Worm (Caenorhabditis elegans) whole organism, L3 larva: ENCODE results near the gene E03H12.5.
"Not testable (repeated sequence)": the region's sequence is repeated elsewhere in the genome, so short reads cannot be mapped to it uniquely, and the experiment has no call there.

Experiments used
- R02D3.7 ChIP-seq: fragments of 150-350 bp; optimal IDR thresholded peaks from 2 replicates; lab custom pipeline; 2014; ENCODE audit warnings: missing biosample characterization, missing genetic modification characterization
- ZK546.5 ChIP-seq: sonication (generic microtip); optimal IDR thresholded peaks from 2 replicates; lab custom pipeline; 2017; ENCODE audit warnings: missing biosample characterization, missing genetic modification characterization
- aly-2 ChIP-seq: fragments of 150-350 bp; optimal IDR thresholded peaks from 2 replicates; lab custom pipeline; 2014; ENCODE audit warnings: missing biosample characterization, missing genetic modification characterization
- ama-1 ChIP-seq: fragments of 150-350 bp; optimal IDR thresholded peaks from 2 replicates; lab custom pipeline; 2018
- ceh-82 ChIP-seq: fragments of 150-350 bp; optimal IDR thresholded peaks from 2 replicates; lab custom pipeline; 2014; ENCODE audit warnings: missing biosample characterization, missing genetic modification characterization
- ceh-9 ChIP-seq: sonication (generic microtip); optimal IDR thresholded peaks from 2 replicates; lab custom pipeline; 2018; ENCODE audit warnings: missing biosample characterization, missing genetic modification characterization
- egl-5 ChIP-seq: fragments of 150-350 bp; optimal IDR thresholded peaks from 2 replicates; lab custom pipeline; 2017; ENCODE audit warnings: missing biosample characterization, missing genetic modification reagents, missing genetic modification characterization, inconsistent platforms
- elt-2 ChIP-seq: sonication (generic microtip); optimal IDR thresholded peaks from 2 replicates; lab custom pipeline; 2016; ENCODE audit warnings: missing genetic modification reagents, mild to moderate bottlenecking, missing genetic modification characterization, missing compliant biosample characterization
- eor-1 ChIP-seq, 2 experiments: fragments of 150-350 bp; optimal IDR thresholded peaks; 2 replicates each; lab custom pipeline; 2014 to 2018; ENCODE audit warnings: missing biosample characterization in 2 of 2, missing genetic modification characterization in 2 of 2
- fkh-10 ChIP-seq: sonication (generic microtip); optimal IDR thresholded peaks from 2 replicates; lab custom pipeline; 2017; ENCODE audit warnings: missing biosample characterization, missing genetic modification reagents, missing genetic modification characterization
- fos-1 ChIP-seq: fragments of 150-350 bp; optimal IDR thresholded peaks from 2 replicates; lab custom pipeline; 2014; ENCODE audit warnings: missing biosample characterization, missing genetic modification characterization
- hmg-11 ChIP-seq: sonication (generic microtip); optimal IDR thresholded peaks from 2 replicates; lab custom pipeline; 2016; ENCODE audit warnings: missing genetic modification characterization, missing compliant biosample characterization
- lin-39 ChIP-seq: fragments of 150-350 bp; optimal IDR thresholded peaks from 2 replicates; lab custom pipeline; 2018; ENCODE audit warnings: missing biosample characterization, missing genetic modification reagents, missing genetic modification characterization
- mdl-1 ChIP-seq: fragments of 150-350 bp; optimal IDR thresholded peaks from 2 replicates; lab custom pipeline; 2014; ENCODE audit warnings: missing biosample characterization, missing genetic modification characterization
- mml-1 ChIP-seq: fragments of 150-350 bp; sonication (generic microtip); optimal IDR thresholded peaks from 3 replicates; lab custom pipeline; 2014; ENCODE audit warnings: missing biosample characterization, missing genetic modification characterization
- nhr-12 ChIP-seq: fragments of 150-350 bp; optimal IDR thresholded peaks from 2 replicates; lab custom pipeline; 2014; ENCODE audit warnings: missing biosample characterization, missing genetic modification characterization
- nhr-23 ChIP-seq: fragments of 150-350 bp; optimal IDR thresholded peaks from 2 replicates; lab custom pipeline; 2014; ENCODE audit warnings: missing biosample characterization, missing genetic modification reagents, missing genetic modification characterization
- nhr-25 ChIP-seq: sonication (generic microtip); optimal IDR thresholded peaks from 2 replicates; lab custom pipeline; 2017; ENCODE audit warnings: missing biosample characterization, missing genetic modification characterization
- nhr-28 ChIP-seq: fragments of 150-350 bp; optimal IDR thresholded peaks from 2 replicates; lab custom pipeline; 2014; ENCODE audit warnings: missing biosample characterization, missing genetic modification characterization
- nhr-76 ChIP-seq: fragments of 150-350 bp; sonication (generic microtip); optimal IDR thresholded peaks from 5 replicates; lab custom pipeline; 2014; ENCODE audit warnings: missing biosample characterization, missing genetic modification characterization
- pqm-1 ChIP-seq: fragments of 150-350 bp; optimal IDR thresholded peaks from 2 replicates; lab custom pipeline; 2017; ENCODE audit warnings: missing biosample characterization, missing genetic modification characterization, inconsistent platforms
- sea-2 ChIP-seq: fragments of 150-350 bp; sonication (generic microtip); optimal IDR thresholded peaks from 4 replicates; lab custom pipeline; 2014; ENCODE audit warnings: missing biosample characterization, missing genetic modification reagents, missing genetic modification characterization
- tbx-2 ChIP-seq: sonication (generic microtip); optimal IDR thresholded peaks from 2 replicates; lab custom pipeline; 2016; ENCODE audit warnings: mild to moderate bottlenecking, missing genetic modification characterization, missing compliant biosample characterization
- unc-39 ChIP-seq: sonication (generic microtip); optimal IDR thresholded peaks from 4 replicates; lab custom pipeline; 2017; ENCODE audit warnings: missing biosample characterization, missing genetic modification characterization
- unc-62 ChIP-seq: fragments of 150-350 bp; sonication (generic microtip); optimal IDR thresholded peaks from 4 replicates; lab custom pipeline; 2014; ENCODE audit warnings: missing biosample characterization, missing genetic modification reagents, missing genetic modification characterization
- zag-1 ChIP-seq: fragments of 150-350 bp; optimal IDR thresholded peaks from 2 replicates; lab custom pipeline; 2014; ENCODE audit warnings: missing biosample characterization, missing genetic modification characterization
- ztf-11 ChIP-seq: fragments of 150-350 bp; optimal IDR thresholded peaks from 2 replicates; lab custom pipeline; 2014; ENCODE audit warnings: missing biosample characterization, missing genetic modification characterization
- ztf-4 ChIP-seq: fragments of 150-350 bp; optimal IDR thresholded peaks from 2 replicates; lab custom pipeline; 2014; ENCODE audit warnings: missing biosample characterization, missing genetic modification characterization

E03H12.5 gene

DNA sequence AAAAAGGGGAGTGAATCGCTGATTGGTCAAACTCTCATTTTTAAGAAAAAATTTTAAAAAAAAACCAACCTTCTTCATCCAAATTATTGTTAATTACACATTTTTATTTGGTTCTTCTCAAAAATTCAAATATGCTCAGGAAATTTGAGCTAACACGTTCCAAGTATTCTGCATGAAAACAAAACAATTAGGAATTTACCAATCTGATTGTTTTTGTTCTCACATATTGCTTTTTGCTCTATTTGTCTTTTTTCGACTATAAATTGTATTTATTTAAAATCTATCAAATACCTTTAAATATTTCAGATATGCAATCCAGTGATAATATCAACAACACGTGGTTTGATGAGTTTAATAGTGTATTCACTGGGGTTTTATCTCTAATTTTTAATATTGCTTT, 35.2 kb downstream of the E03H12.5 start, which contains the start of gene srm-1:
srm-1 (plus strand) TSS at position 301 of the 400 bp plus-strand sequence.
- TF ChIP-seq mdl-1 (tag; lab: Kevin White, UChicago) (no peak), fkh-10 (no peak), lin-39 (tag; lab: Kevin White, UChicago) (no peak), ztf-4 (no peak), unc-62 (no peak), zag-1 (tag; lab: Kevin White, UChicago) (no peak), ztf-11 (tag; lab: Kevin White, UChicago) (no peak), egl-5 (tag; lab: Kevin White, UChicago) (no peak), nhr-12 (no peak)
- TF ChIP-seq, all 47 proteins: peak for 0

DNA sequence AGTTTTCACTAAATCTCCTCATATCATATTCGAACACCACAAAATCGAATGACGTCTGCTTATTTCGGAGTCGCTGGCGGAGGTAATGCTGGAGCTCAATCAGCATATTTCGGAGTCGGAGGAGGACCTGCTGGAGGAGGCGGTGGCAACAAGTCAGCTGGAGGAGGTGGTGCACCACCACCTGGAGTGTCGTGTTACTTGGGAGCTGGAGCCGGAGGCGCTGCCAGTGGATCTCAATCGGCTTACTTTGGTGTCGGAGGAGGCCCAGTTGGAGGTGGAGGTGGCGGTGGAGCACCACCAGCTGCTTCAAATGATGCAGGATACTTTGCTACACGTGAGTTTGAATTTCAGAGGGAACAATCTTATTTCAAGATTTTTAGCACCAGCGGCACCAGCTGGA, 39.4 kb downstream of the E03H12.5 start, which contains the start of gene ssq-4:
ssq-4 (plus strand) TSS at position 19 of the 400 bp plus-strand sequence.
- not testable (repeated sequence) for TF ChIP-seq ZK546.5, mml-1, egl-5 (tag; lab: Kevin White, UChicago)

DNA sequence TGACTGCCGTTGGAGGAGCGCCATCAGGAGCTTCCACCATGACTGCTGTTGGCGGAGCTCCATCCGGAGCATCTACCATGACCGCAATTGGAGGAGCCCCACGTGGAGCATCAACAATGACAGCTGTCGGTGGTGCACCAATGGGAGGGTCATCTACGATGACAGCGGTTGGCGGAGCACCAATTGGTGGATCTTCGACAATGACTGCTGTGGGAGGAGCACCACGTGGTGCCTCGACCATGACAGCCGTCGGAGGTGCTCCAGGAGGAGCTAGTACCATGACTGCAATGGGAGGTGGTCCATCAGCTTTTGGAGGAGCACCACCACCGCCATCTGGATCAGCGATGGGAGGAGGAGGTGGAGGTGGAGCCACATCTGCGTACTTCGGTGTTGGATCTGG, 40.0 kb downstream of the E03H12.5 start, which contains the start of gene T28H11.7:
T28H11.7 (minus strand) TSS at position 101 of the 400 bp plus-strand sequence.
- TF ChIP-seq R02D3.7, nhr-25, aly-2 (tag; lab: Kevin White, UChicago): not testable (repeated sequence)

DNA sequence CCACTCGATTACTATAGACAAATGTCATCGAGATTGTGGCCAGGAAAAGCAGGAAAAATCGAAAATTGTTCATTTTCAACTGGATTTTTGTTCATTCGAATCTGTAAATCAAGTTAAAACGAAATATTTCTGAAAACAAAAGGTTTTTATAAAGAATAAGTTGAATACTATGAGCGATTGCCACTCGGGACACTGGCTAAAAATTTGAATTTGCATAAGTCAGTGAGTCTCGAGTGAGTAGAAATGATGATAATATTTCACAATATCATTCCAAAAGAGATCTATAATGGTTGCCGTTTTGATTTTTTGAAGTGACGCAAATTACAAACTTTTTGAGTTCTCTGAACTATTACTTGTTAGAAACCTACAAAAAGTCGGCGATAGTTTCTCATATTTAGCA, 43.5 kb downstream of the E03H12.5 start, which contains the start of gene T28H11.8:
T28H11.8 (minus strand) TSS at position 101 of the 400 bp plus-strand sequence.
- TF ChIP-seq eor-1 (tag; optimal IDR thresholded peaks at IDR 0.05; lab: Kevin White, UChicago) (no peak), nhr-28 (no peak), nhr-23 (tag; lab: Kevin White, UChicago) (no peak), sea-2 (GFP tag; lab: Kevin White, UChicago) (no peak), pqm-1 (no peak), ceh-82 (tag; lab: Kevin White, UChicago) (no peak), unc-62 (no peak), tbx-2 (tag; lab: Kevin White, UChicago) (no peak), hmg-11 (tag; lab: Kevin White, UChicago) (no peak), fos-1 (no peak), ama-1 (lab: Kevin White, UChicago) (no peak), ceh-9 (tag; lab: Kevin White, UChicago) (no peak), elt-2 (tag; lab: Kevin White, UChicago) (no peak), unc-39 (tag; lab: Kevin White, UChicago) (no peak), ztf-11 (tag; lab: Kevin White, UChicago) (no peak), nhr-76 (tag; lab: Kevin White, UChicago) (no peak)
- TF ChIP-seq, all 47 proteins: peak for 0

DNA sequence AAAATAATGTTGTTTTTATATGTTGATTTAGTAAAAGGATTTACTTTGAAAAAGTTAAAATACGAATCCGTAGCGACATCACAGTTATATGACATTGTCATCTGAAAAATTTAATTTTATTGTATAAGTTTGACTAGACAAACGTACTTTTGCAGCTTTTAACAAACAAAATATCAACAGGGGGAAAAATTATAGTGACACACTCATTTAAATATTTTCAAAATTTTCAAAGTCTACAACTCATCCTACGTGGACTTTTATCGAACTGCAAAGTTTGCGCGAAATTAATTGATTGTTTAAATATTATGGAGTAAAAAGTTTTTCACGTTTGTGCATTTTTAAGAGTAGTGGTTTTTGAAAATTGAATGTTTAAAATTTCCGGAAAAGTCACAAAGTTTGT, 48.6 kb downstream of the E03H12.5 start, which contains the start of gene C09B9.85:
C09B9.85 (minus strand) TSS at position 101 of the 400 bp plus-strand sequence.
- no peak for TF ChIP-seq nhr-76 (tag; lab: Kevin White, UChicago)
- TF ChIP-seq R02D3.7 (tag; lab: Kevin White, UChicago) = no peak
